Worm (Caenorhabditis elegans): ENCODE results near the gene gpd-3.

Gene gpd-3

DNA sequence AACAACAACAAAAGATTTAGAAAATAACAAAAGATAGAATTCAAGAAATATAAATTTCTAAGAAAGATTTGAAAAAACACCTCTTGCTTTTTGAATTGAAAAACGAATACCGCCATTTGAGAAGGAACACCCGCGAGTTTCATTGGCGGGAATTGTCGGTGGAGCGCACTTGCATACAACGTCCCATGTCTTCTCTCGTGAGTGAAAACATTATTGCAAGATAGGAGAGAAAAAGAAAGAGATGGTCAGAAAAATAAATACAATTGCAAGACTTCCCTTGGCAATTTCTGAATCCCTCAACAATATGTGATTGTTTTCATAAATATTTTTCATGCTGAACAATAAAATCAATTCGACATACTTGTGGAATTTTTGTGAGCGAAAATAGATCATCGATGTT is 7.0 kb downstream of the gpd-3 start, which contains the start of gene K10B3.5 (continued):
- TF ChIP-seq lim-7 (GFP tag; IDR thresholded peaks at IDR 0.05) (no peak), fkh-10 (GFP tag; optimal IDR thresholded peaks at IDR 0.05) (no peak), zag-1 (tag; optimal IDR thresholded peaks at IDR 0.05) (no peak), daf-12 (tag; optimal IDR thresholded peaks at IDR 0.05) (no peak), nhr-41 (GFP tag; IDR thresholded peaks at IDR 0.05) (no peak), zip-11 (GFP tag; IDR thresholded peaks at IDR 0.05) (no peak), madf-9 (GFP tag; conservative IDR thresholded peaks at IDR 0.05) (no peak), ceh-32 (tag; optimal IDR thresholded peaks at IDR 0.05; ENCODE audit: poor library complexity) (no peak), rbr-2 (tag; optimal IDR thresholded peaks at IDR 0.05) (peak; percentile 68), lin-1 (GFP tag; IDR thresholded peaks at IDR 0.05) (no peak), snpc-4 (tag; optimal IDR thresholded peaks at IDR 0.05) (no peak), ces-1 (GFP tag; optimal IDR thresholded peaks at IDR 0.05) (no peak), Y48G9A.11 (GFP tag; IDR thresholded peaks at IDR 0.05) (no peak), lin-13 (GFP tag; optimal IDR thresholded peaks at IDR 0.05) (peak; percentile 67), sdz-12 (GFP tag; optimal IDR thresholded peaks at IDR 0.05) (no peak), ama-1 (optimal IDR thresholded peaks at IDR 0.05) (no peak), nhr-10 (tag; optimal IDR thresholded peaks at IDR 0.05) (no peak), hlh-30 (tag; optimal IDR thresholded peaks at IDR 0.05; ENCODE audit: insufficient read depth) (peak; percentile 99), F26F4.8 (GFP tag; conservative IDR thresholded peaks at IDR 0.05) (no peak), nhr-111 (GFP tag; optimal IDR thresholded peaks at IDR 0.05) (no peak), nhr-48 (tag; optimal IDR thresholded peaks at IDR 0.05) (no peak), php-3 (GFP tag; IDR thresholded peaks at IDR 0.05) (no peak), jun-1 (tag; optimal IDR thresholded peaks at IDR 0.05) (no peak), nhr-77 (tag; optimal IDR thresholded peaks at IDR 0.05) (peak; percentile 34), nhr-237 (tag; optimal IDR thresholded peaks at IDR 0.05) (no peak), nhr-25 (tag; optimal IDR thresholded peaks at IDR 0.05; ENCODE audit: borderline replicate concordance, insufficient read depth) (peak; percentile 4), ztf-7 (tag; optimal IDR thresholded peaks at IDR 0.05) (no peak), T20F7.1 (GFP tag; optimal IDR thresholded peaks at IDR 0.05) (peak; percentile 52), duxl-1 (tag; optimal IDR thresholded peaks at IDR 0.05; ENCODE audit: poor library complexity) (peak; percentile 12), ceh-28 (tag; optimal IDR thresholded peaks at IDR 0.05) (no peak), madf-5 (GFP tag; IDR thresholded peaks at IDR 0.05) (no peak), vab-7 (GFP tag; IDR thresholded peaks at IDR 0.05) (no peak), nhr-102 (tag; optimal IDR thresholded peaks at IDR 0.05) (peak; percentile 16), dmd-9 (GFP tag; IDR thresholded peaks at IDR 0.05) (no peak), ceh-62 (tag; optimal IDR thresholded peaks at IDR 0.05) (no peak), daf-8 (GFP tag; IDR thresholded peaks at IDR 0.05) (no peak), lin-15B (tag; optimal IDR thresholded peaks at IDR 0.05) (no peak), hif-1 (tag; optimal IDR thresholded peaks at IDR 0.05) (peak in 1 of 2 experiments; percentile 73), Y75B8A.6 (GFP tag; IDR thresholded peaks at IDR 0.05) (no peak), lin-29 (GFP tag; IDR thresholded peaks at IDR 0.05) (no peak), arid-1 (GFP tag; conservative IDR thresholded peaks at IDR 0.05) (no peak), lsy-2 (tag; optimal IDR thresholded peaks at IDR 0.05) (peak in 1 of 2 experiments; percentile 74), daf-16 (GFP tag; optimal IDR thresholded peaks at IDR 0.05) (peak in 1 of 2 experiments; percentile 43), daf-16 (tag; optimal IDR thresholded peaks at IDR 0.05) (peak; percentile 50), ZK337.2 (GFP tag; IDR thresholded peaks at IDR 0.05) (no peak), pha-4 (GFP tag; IDR thresholded peaks at IDR 0.05) (no peak), pha-4 (tag; optimal IDR thresholded peaks at IDR 0.05) (peak; percentile 55), egl-27 (tag; optimal IDR thresholded peaks at IDR 0.05) (no peak), dmd-8 (GFP tag; IDR thresholded peaks at IDR 0.05) (no peak), pqm-1 (tag; optimal IDR thresholded peaks at IDR 0.05) (no peak), tra-1 (GFP tag; IDR thresholded peaks at IDR 0.05) (no peak), nhr-76 (tag; optimal IDR thresholded peaks at IDR 0.05) (no peak), lin-39 (tag; optimal IDR thresholded peaks at IDR 0.05) (no peak)
